Worm (Caenorhabditis elegans) whole organism, L4/young adult: ENCODE measurements around the gene F28H7.8.

Experiments
- dao-5 ChIP-seq: sonication (generic microtip); optimal IDR thresholded peaks from 2 replicates; lab custom pipeline; 2016; ENCODE audit warnings: missing genotype, missing genetic modification characterization, moderate library complexity, missing compliant biosample characterization
- him-1 ChIP-seq: sonication (generic microtip); optimal IDR thresholded peaks from 2 replicates; lab custom pipeline; 2016; ENCODE audit warnings: missing genotype, missing genetic modification reagents, missing genetic modification characterization, missing compliant biosample characterization

DNA sequence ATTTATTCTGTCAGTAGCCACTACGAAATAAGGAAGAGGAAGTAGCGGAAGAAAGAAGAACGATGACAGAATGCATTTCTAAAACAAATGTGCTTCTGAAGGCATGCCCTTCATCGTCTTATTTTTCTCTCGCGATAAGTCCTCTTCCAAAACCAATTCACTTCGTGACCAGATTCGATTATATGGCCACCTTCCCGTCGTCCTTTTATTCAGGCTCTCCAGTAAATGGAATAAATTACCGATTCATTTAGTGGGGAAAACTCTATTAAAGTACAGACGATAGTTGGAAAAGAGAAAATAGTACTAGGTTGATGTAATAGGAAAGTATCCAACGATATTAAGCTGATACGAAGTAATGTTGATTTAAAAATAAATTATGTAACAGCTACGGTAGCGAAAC lies 37.5 kb upstream of the F28H7.8 start:
- no peak for TF ChIP-seq him-1
- TF ChIP-seq dao-5 (tag; lab: Kevin White, UChicago): no peak
